Worm (Caenorhabditis elegans) whole organism, late embryonic: ENCODE results near the gene F56D6.23.

ENCODE experiments used
- C08G9.2 ChIP-seq: sonication (generic microtip); optimal IDR thresholded peaks from 2 replicates; lab custom pipeline; 2016; ENCODE audit warnings: mild to moderate bottlenecking, missing genetic modification characterization, moderate library complexity, missing compliant biosample characterization
- F13H6.1 ChIP-seq: sonication (generic microtip); optimal IDR thresholded peaks from 2 replicates; lab custom pipeline; 2016; ENCODE audit warnings: missing genetic modification characterization, missing compliant biosample characterization
- K09A11.1 ChIP-seq: sonication (generic microtip); optimal IDR thresholded peaks from 2 replicates; lab custom pipeline; 2017; ENCODE audit warnings: antibody characterized with exemption, mild to moderate bottlenecking, missing genetic modification characterization, missing compliant biosample characterization; ENCODE audit not compliant: insufficient read depth
- T23F11.4 ChIP-seq: fragments of 200-800 bp; sonication (Bioruptor generic); optimal IDR thresholded peaks from 2 replicates; lab custom pipeline; 2018; ENCODE audit warnings: mild to moderate bottlenecking, missing genetic modification characterization, missing compliant biosample characterization
- Y22D7AL.16 ChIP-seq: sonication (generic microtip); optimal IDR thresholded peaks from 2 replicates; lab custom pipeline; 2016; ENCODE audit warnings: missing genetic modification characterization, missing compliant biosample characterization
- ama-1 ChIP-seq: fragments of 150-350 bp; optimal IDR thresholded peaks from 2 replicates; lab custom pipeline; 2014
- ceh-18 ChIP-seq: sonication (generic microtip); optimal IDR thresholded peaks from 2 replicates; lab custom pipeline; 2016; ENCODE audit warnings: missing genetic modification characterization, missing compliant biosample characterization
- ceh-2 ChIP-seq: sonication (generic microtip); optimal IDR thresholded peaks from 2 replicates; lab custom pipeline; 2016; ENCODE audit warnings: missing genotype, missing genetic modification characterization, missing compliant biosample characterization
- ceh-22 ChIP-seq: sonication (generic microtip); optimal IDR thresholded peaks from 2 replicates; lab custom pipeline; 2017; ENCODE audit warnings: missing biosample characterization, missing genetic modification characterization
- ceh-31 ChIP-seq: sonication (generic microtip); optimal IDR thresholded peaks from 2 replicates; lab custom pipeline; 2016; ENCODE audit warnings: missing genetic modification characterization, missing compliant biosample characterization
- ceh-45 ChIP-seq: fragments of 200-800 bp; sonication (Bioruptor generic); IDR thresholded peaks from 2 replicates; pipeline ENCODE4 v1.3.6; 2022; ENCODE audit warnings: missing genetic modification reagents, missing genetic modification characterization, missing compliant biosample characterization
- che-1 ChIP-seq: sonication (generic microtip); optimal IDR thresholded peaks from 2 replicates; lab custom pipeline; 2016; ENCODE audit warnings: mild to moderate bottlenecking, missing genetic modification characterization, missing compliant biosample characterization
- dve-1 ChIP-seq: sonication (generic microtip); optimal IDR thresholded peaks from 2 replicates; lab custom pipeline; 2017; ENCODE audit warnings: antibody characterized with exemption, mild to moderate bottlenecking, missing genetic modification characterization, missing compliant biosample characterization
- elt-2 ChIP-seq: sonication (generic microtip); optimal IDR thresholded peaks from 2 replicates; lab custom pipeline; 2016; ENCODE audit warnings: missing genetic modification reagents, missing genetic modification characterization, missing compliant biosample characterization
- ets-4 ChIP-seq: sonication (generic microtip); optimal IDR thresholded peaks from 2 replicates; lab custom pipeline; 2016; ENCODE audit warnings: missing genetic modification characterization, missing compliant biosample characterization
- eyg-1 ChIP-seq: sonication (generic microtip); optimal IDR thresholded peaks from 2 replicates; lab custom pipeline; 2016; ENCODE audit warnings: missing genotype, missing genetic modification characterization, missing compliant biosample characterization
- fax-1 ChIP-seq: sonication (generic microtip); optimal IDR thresholded peaks from 2 replicates; lab custom pipeline; 2016; ENCODE audit warnings: missing genotype, missing genetic modification characterization, missing compliant biosample characterization
- fkh-10 ChIP-seq: fragments of 150-350 bp; optimal IDR thresholded peaks from 2 replicates; lab custom pipeline; 2014; ENCODE audit warnings: missing biosample characterization, missing genetic modification reagents, missing genetic modification characterization
- fkh-6 ChIP-seq: sonication (generic microtip); optimal IDR thresholded peaks from 2 replicates; lab custom pipeline; 2016; ENCODE audit warnings: missing genetic modification characterization, missing compliant biosample characterization
- gmeb-2 ChIP-seq: sonication (generic microtip); optimal IDR thresholded peaks from 2 replicates; lab custom pipeline; 2016; ENCODE audit warnings: missing genetic modification characterization, inconsistent platforms, missing compliant biosample characterization
- hlh-6 ChIP-seq: sonication (generic microtip); optimal IDR thresholded peaks from 2 replicates; lab custom pipeline; 2016; ENCODE audit warnings: missing genotype, missing genetic modification characterization, missing compliant biosample characterization
- lim-6 ChIP-seq: sonication (generic microtip); optimal IDR thresholded peaks from 2 replicates; lab custom pipeline; 2016; ENCODE audit warnings: missing genetic modification characterization, missing compliant biosample characterization
- lin-11 ChIP-seq: fragments of 200-800 bp; sonication (Bioruptor generic); optimal IDR thresholded peaks from 2 replicates; lab custom pipeline; 2018; ENCODE audit warnings: mild to moderate bottlenecking, missing genetic modification characterization, missing compliant biosample characterization
- madf-2 ChIP-seq: sonication (generic microtip); optimal IDR thresholded peaks from 2 replicates; lab custom pipeline; 2017; ENCODE audit warnings: missing genetic modification characterization, missing compliant biosample characterization
- mec-3 ChIP-seq: sonication (generic microtip); optimal IDR thresholded peaks from 2 replicates; lab custom pipeline; 2016; ENCODE audit warnings: borderline replicate concordance, missing genetic modification characterization, missing compliant biosample characterization
- nfya-1 ChIP-seq: sonication (generic microtip); optimal IDR thresholded peaks from 2 replicates; lab custom pipeline; 2017; ENCODE audit warnings: missing genetic modification characterization, mild to moderate bottlenecking, missing compliant biosample characterization, antibody characterized with exemption, moderate library complexity
- nhr-11 ChIP-seq: fragments of 150-350 bp; optimal IDR thresholded peaks from 2 replicates; lab custom pipeline; 2014; ENCODE audit warnings: missing biosample characterization, missing genetic modification characterization
- nhr-232 ChIP-seq: sonication (generic microtip); optimal IDR thresholded peaks from 2 replicates; lab custom pipeline; 2016; ENCODE audit warnings: missing genetic modification characterization, missing compliant biosample characterization
- odd-2 ChIP-seq: sonication (generic microtip); optimal IDR thresholded peaks from 2 replicates; lab custom pipeline; 2017; ENCODE audit warnings: antibody characterized with exemption, mild to moderate bottlenecking, missing genetic modification characterization, missing compliant biosample characterization
- pag-3 ChIP-seq: sonication (generic microtip); optimal IDR thresholded peaks from 2 replicates; lab custom pipeline; 2016; ENCODE audit warnings: missing compliant biosample characterization, missing genetic modification characterization, borderline replicate concordance
- pha-4 ChIP-seq: fragments of 150-350 bp; optimal IDR thresholded peaks from 2 replicates; lab custom pipeline; 2018; ENCODE audit warnings: missing biosample characterization, missing genetic modification reagents, missing genetic modification characterization
- pqm-1 ChIP-seq: sonication (generic microtip); optimal IDR thresholded peaks from 2 replicates; lab custom pipeline; 2016; ENCODE audit warnings: missing genetic modification characterization, missing compliant biosample characterization
- pros-1 ChIP-seq: fragments of 150-350 bp; optimal IDR thresholded peaks from 2 replicates; lab custom pipeline; 2014; ENCODE audit warnings: missing biosample characterization, missing genetic modification reagents, missing genetic modification characterization
- sox-2 ChIP-seq: fragments of 200-800 bp; sonication (Bioruptor generic); IDR thresholded peaks from 2 replicates; pipeline ENCODE4 v1.3.6; 2022; ENCODE audit warnings: missing genetic modification reagents, missing genetic modification characterization, missing compliant biosample characterization
- sox-4 ChIP-seq: sonication (generic microtip); optimal IDR thresholded peaks from 2 replicates; lab custom pipeline; 2017; ENCODE audit warnings: mild to moderate bottlenecking, missing genetic modification characterization, inconsistent platforms, missing compliant biosample characterization
- tbx-7 ChIP-seq: sonication (generic microtip); optimal IDR thresholded peaks from 2 replicates; lab custom pipeline; 2016; ENCODE audit warnings: missing genotype, missing genetic modification characterization, missing compliant biosample characterization
- unc-42 ChIP-seq: sonication (generic microtip); optimal IDR thresholded peaks from 2 replicates; lab custom pipeline; 2016; ENCODE audit warnings: missing genotype, missing genetic modification characterization, missing compliant biosample characterization
- unc-55 ChIP-seq: sonication (generic microtip); optimal IDR thresholded peaks from 2 replicates; lab custom pipeline; 2017; ENCODE audit warnings: missing biosample characterization, missing genetic modification reagents, missing genetic modification characterization
- unc-86 ChIP-seq: sonication (generic microtip); optimal IDR thresholded peaks from 2 replicates; lab custom pipeline; 2016; ENCODE audit warnings: missing genetic modification characterization, missing compliant biosample characterization
- zip-5 ChIP-seq: sonication (generic microtip); optimal IDR thresholded peaks from 2 replicates; lab custom pipeline; 2016; ENCODE audit warnings: missing genetic modification characterization, missing compliant biosample characterization
- ztf-16 ChIP-seq: sonication (generic microtip); optimal IDR thresholded peaks from 2 replicates; lab custom pipeline; 2017; ENCODE audit warnings: missing genetic modification characterization, missing compliant biosample characterization

F56D6.23 gene

DNA sequence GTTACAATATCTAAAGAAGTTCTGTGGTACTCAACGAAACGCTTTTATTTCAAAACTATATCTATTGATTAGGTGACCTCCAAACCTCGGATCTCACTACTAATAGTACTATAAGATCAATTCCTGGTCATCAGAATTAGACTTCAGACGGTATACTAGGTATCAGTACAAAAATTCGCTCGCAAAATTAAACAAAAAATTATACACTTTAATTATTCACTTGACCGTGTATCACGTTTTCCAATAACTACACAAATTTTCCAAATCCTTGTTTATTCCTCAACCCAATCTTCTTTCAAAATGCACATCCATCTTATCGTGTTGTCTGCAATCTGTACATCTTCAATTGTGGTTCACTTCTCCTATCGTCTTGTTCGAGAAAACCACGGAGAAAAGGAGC is at the start of gene F56D6.23:
TSS of gene F56D6.23 (plus strand) at position 301 of the 400 bp plus-strand sequence.
- TF ChIP-seq F13H6.1 (tag; lab: Kevin White, UChicago) (no peak), ceh-2 (tag; lab: Kevin White, UChicago) (no peak), T23F11.4 (GFP tag; lab: Kevin White, UChicago) (no peak), zip-5 (no peak), mec-3 (tag; lab: Kevin White, UChicago) (no peak), Y22D7AL.16 (tag; lab: Kevin White, UChicago) (no peak), unc-42 (tag; lab: Kevin White, UChicago) (no peak), C08G9.2 (tag; lab: Kevin White, UChicago) (no peak), pha-4 (no peak), K09A11.1 (tag; lab: Kevin White, UChicago) (no peak), eyg-1 (tag; lab: Kevin White, UChicago) (no peak), fkh-6 (no peak), fax-1 (tag; lab: Kevin White, UChicago) (no peak), nfya-1 (tag; lab: Kevin White, UChicago) (no peak), unc-55 (GFP tag; lab: Kevin White, UChicago) (no peak), tbx-7 (tag; lab: Kevin White, UChicago) (no peak), nhr-232 (tag; lab: Kevin White, UChicago) (no peak), ceh-22 (tag; lab: Kevin White, UChicago) (no peak), unc-86 (tag; lab: Kevin White, UChicago) (no peak), dve-1 (tag; lab: Kevin White, UChicago) (no peak)

DNA sequence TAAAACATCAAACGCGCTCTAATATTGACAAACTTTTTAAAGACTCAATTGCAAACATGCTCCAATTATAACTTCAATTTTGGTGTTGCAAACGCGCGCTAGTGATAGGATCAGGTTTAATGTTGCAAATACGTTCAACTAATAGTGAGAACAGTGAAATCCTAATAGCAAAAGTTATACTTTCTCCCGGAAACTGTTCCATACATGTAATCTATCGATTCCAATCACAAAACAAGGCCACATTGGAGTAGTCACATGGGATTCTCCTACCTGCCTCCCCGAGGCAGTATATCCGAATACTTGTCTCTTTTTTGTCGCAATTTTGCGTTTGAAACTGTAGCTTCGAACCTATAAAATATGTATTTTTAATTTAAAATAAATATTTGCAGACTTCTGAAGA is 48.4 kb upstream of the F56D6.23 start:
- TF ChIP-seq gmeb-2 (tag; lab: Kevin White, UChicago) (no peak), fkh-10 (no peak), sox-4 (tag; lab: Kevin White, UChicago) (no peak), ztf-16 (no peak), ceh-45 (GFP tag; lab: Robert Waterston, UW) (no peak), lim-6 (tag; lab: Kevin White, UChicago) (no peak), odd-2 (tag; lab: Kevin White, UChicago) (no peak), ceh-31 (no peak), che-1 (no peak), ets-4 (tag; lab: Kevin White, UChicago) (no peak), elt-2 (tag; lab: Kevin White, UChicago) (no peak)

DNA sequence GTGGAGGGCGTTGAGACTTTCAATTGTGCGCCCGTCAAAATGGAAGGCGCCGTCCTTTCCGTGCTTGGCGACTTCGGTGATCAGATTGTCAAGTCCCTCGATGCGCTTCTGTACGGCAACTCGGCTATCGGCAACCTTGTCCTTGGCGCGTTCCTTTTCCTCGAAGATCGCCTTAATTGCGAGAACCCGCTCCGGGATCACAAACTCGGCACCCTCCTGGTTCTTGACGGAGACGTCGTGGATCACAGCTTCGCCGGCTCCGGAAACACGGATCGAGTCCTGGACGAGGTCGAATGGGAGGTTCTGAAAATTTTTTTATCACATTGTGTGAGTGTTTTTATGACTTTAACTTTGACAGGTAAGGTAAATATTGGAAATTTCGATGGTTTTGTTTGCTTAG is 45.1 kb upstream of the F56D6.23 start:
- TF ChIP-seq nhr-11 (tag; lab: Kevin White, UChicago) (no peak), hlh-6 (tag; lab: Kevin White, UChicago) (no peak), pqm-1 (tag; lab: Kevin White, UChicago) (no peak), ama-1 (lab: Kevin White, UChicago) (no peak), lim-6 (tag; lab: Kevin White, UChicago) (no peak), sox-4 (tag; lab: Kevin White, UChicago) (no peak), sox-2 (GFP tag; lab: Robert Waterston, UW) (no peak), ceh-45 (GFP tag; lab: Robert Waterston, UW) (no peak), lin-11 (no peak), unc-86 (tag; lab: Kevin White, UChicago) (no peak), ceh-18 (no peak), madf-2 (tag; lab: Kevin White, UChicago) (no peak), unc-42 (tag; lab: Kevin White, UChicago) (no peak), fax-1 (tag; lab: Kevin White, UChicago) (no peak), pros-1 (tag; lab: Kevin White, UChicago) (no peak), pag-3 (tag; lab: Kevin White, UChicago) (no peak), fkh-10 (no peak)
